Worm (Caenorhabditis elegans) whole organism, L3 larva: ENCODE data around the gene nspg-12.

ENCODE experiments used
- elt-3 ChIP-seq, 3 experiments: fragments of 150-350 bp in 1 of 3; sonication (generic microtip) in 2 of 3; optimal IDR thresholded peaks; 2 replicates in 2 of 3; 4 replicates in 1 of 3; lab custom pipeline; 2014 to 2017; ENCODE audit warnings: missing biosample characterization in 3 of 3, missing genetic modification characterization in 3 of 3
- nhr-12 ChIP-seq: fragments of 150-350 bp; optimal IDR thresholded peaks from 2 replicates; lab custom pipeline; 2014; ENCODE audit warnings: missing biosample characterization, missing genetic modification characterization
- nhr-25 ChIP-seq: sonication (generic microtip); optimal IDR thresholded peaks from 2 replicates; lab custom pipeline; 2017; ENCODE audit warnings: missing biosample characterization, missing genetic modification characterization
- snpc-4 ChIP-seq: fragments of 150-350 bp; optimal IDR thresholded peaks from 2 replicates; lab custom pipeline; 2014; ENCODE audit warnings: missing biosample characterization, missing genetic modification characterization
- zag-1 ChIP-seq: fragments of 150-350 bp; optimal IDR thresholded peaks from 2 replicates; lab custom pipeline; 2014; ENCODE audit warnings: missing biosample characterization, missing genetic modification characterization

DNA sequence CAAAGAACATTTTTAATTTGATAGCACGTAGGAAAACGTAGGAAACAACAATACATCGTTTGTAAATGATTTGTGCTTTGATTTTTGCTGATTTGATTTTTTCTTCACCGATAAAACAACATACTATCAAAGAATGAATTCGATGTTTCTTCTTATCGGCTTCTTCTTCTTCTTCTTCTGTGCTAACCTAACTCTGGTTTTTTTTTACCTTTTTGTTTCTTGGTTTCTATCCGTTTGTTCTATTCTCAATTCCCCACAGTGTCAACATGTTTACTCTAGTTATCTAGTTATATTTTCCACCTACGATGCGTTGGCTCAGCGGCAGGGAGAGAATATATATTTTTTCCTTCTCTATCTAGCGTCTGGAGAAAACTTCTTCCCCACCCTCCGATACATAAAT, 49.3 kb upstream of the nspg-12 start:
- TF ChIP-seq snpc-4 (tag; lab: Kevin White, UChicago), result no peak
- no peak for TF ChIP-seq elt-3 (tag; optimal IDR thresholded peaks at IDR 0.05; lab: Kevin White, UChicago)
- no peak for TF ChIP-seq nhr-25 (tag; lab: Kevin White, UChicago)
- TF ChIP-seq nhr-12, result no peak
- no peak for TF ChIP-seq zag-1
